Fruit fly (Drosophila melanogaster): ENCODE results near the gene CG10254.

The CG10254 gene

DNA sequence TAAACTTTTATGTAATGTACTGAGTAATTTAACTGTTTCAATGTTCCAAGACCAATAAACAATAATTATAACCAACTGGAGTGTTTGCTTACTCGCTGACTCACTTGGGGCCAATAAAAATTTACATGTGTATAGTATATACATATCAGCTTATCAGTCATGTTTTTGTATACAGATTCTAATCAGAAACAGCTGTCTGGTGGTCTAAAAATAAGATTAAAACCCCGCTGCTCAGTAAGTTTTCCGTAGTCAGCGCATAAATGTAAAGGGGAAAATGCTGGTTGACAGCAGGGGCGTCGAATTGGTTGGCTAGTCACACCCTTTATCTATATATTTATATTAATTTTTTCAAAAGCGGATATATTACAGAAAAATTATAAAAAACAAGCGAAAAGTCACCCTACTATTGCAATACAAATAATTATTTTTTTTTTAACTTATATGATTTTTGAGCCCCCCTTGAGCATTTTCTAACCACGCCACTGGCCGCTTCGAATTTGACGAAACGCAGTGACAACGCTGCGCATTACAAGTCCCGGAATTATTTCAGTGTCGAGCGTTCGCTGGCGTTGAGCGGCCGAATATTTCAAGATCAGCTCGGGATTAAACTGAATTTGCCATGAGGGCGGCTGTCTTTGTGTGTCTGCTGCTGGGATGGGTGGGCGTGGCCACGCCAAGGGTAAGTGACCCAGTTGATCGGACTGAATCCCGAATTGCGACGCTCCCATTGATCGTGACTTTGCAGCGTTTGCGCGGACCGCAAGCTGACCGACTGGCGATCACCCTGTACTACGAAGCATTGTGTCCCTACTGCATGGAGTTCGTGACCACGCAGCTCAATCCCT is 16.2 kb downstream of the CG10254 start, which contains the start of gene GILT2 (continued):
- TF ChIP-seq topi (GFP tag; optimal IDR thresholded peaks at IDR 0.05) = peak; percentile 89
- TF ChIP-seq Lpt (GFP tag; optimal IDR thresholded peaks at IDR 0.05) = peak; percentile 42
- TF ChIP-seq CG6163 (GFP tag; IDR thresholded peaks at IDR 0.05) = peak; percentile 88
- TF ChIP-seq CG4318 (GFP tag; optimal IDR thresholded peaks at IDR 0.05) = no peak
- peak; percentile 63 for TF ChIP-seq Ets96B (tag; optimal IDR thresholded peaks at IDR 0.05)
- peak; percentile 78 for TF ChIP-seq CG6854 (GFP tag; optimal IDR thresholded peaks at IDR 0.05)
- TF ChIP-seq svp (GFP tag) = peak; percentile 93
- TF ChIP-seq esn (GFP tag; optimal IDR thresholded peaks at IDR 0.05) = peak; percentile 91
- TF ChIP-seq CG9139 (GFP tag; optimal IDR thresholded peaks at IDR 0.05) = peak; percentile 30
- TF ChIP-seq Hr4 (GFP tag; optimal IDR thresholded peaks at IDR 0.05) = peak; percentile 66
- TF ChIP-seq Gug (GFP tag; IDR thresholded peaks at IDR 0.05) = peak; percentile 29; the same call in 1 of the 2 replicates
- peak; percentile 86 for TF ChIP-seq Smox (GFP tag; optimal IDR thresholded peaks at IDR 0.05)
- TF ChIP-seq Eip78C (GFP tag) = peak; percentile 89
- peak; percentile 4 for TF ChIP-seq dac (GFP tag; optimal IDR thresholded peaks at IDR 0.05)
- peak; percentile 68 for TF ChIP-seq Blimp-1 (GFP tag; optimal IDR thresholded peaks at IDR 0.05)
- peak; percentile 88 for TF ChIP-seq cyc (GFP tag; optimal IDR thresholded peaks at IDR 0.05)
- TF ChIP-seq CG32006 (GFP tag; optimal IDR thresholded peaks at IDR 0.05) = peak; percentile 74
- peak; percentile 11 for TF ChIP-seq CG1621 (tag; optimal IDR thresholded peaks at IDR 0.05)
- peak; percentile 78 for TF ChIP-seq achi (GFP tag; optimal IDR thresholded peaks at IDR 0.05)
- no peak for TF ChIP-seq CG11294 (GFP tag; IDR thresholded peaks at IDR 0.05)
- no peak for TF ChIP-seq CG6276 (GFP tag; optimal IDR thresholded peaks at IDR 0.05)
- peak; percentile 67 for TF ChIP-seq Sox15 (GFP tag; optimal IDR thresholded peaks at IDR 0.05)
- peak; percentile 82 for TF ChIP-seq CG3919 (GFP tag; optimal IDR thresholded peaks at IDR 0.05)
- TF ChIP-seq Hr38 (GFP tag; optimal IDR thresholded peaks at IDR 0.05) = no peak
- TF ChIP-seq Ets21C (GFP tag; optimal IDR thresholded peaks at IDR 0.05) = peak; percentile 57
- TF ChIP-seq Sox14 (GFP tag; optimal IDR thresholded peaks at IDR 0.05) = peak; percentile 71
- TF ChIP-seq lz (GFP tag; optimal IDR thresholded peaks at IDR 0.05) = peak; percentile 83
- peak; percentile 60 to 73 for TF ChIP-seq ss (GFP tag; optimal IDR thresholded peaks at IDR 0.05)
- TF ChIP-seq Sox102F (GFP tag; optimal IDR thresholded peaks at IDR 0.05) = peak; percentile 89
- TF ChIP-seq OdsH (GFP tag; optimal IDR thresholded peaks at IDR 0.05) = peak; percentile 80
- TF ChIP-seq vri (GFP tag; optimal IDR thresholded peaks at IDR 0.05) = peak; percentile 85
- peak; percentile 62 for TF ChIP-seq CG16779 (tag; optimal IDR thresholded peaks at IDR 0.05)
- peak; percentile 71 for TF ChIP-seq CG7368 (GFP tag; optimal IDR thresholded peaks at IDR 0.05)

DNA sequence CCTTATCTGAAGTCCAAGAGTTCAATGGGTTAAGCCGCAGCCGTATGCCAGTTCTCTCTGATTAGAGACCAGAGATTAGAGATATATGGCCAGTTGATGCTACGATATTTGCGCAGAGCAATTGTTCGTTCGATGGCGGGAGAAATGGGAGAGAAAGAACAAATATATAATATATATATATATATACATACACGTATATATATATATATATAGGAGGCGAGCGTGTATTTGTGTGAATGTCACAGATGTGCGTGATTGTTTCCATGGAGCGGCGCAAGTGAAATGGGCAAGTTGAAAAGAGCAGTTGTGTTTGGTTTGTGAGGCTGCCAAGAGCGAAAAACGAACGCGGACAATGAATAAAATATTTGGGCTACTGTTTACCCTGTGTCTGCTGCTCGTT is 17.7 kb downstream of the CG10254 start, which contains the start of gene GILT3:
TSS of gene GILT3 (plus strand) at position 301 of the 400 bp plus-strand sequence.
- TF ChIP-seq cyc (GFP tag; optimal IDR thresholded peaks at IDR 0.05) (no peak), svp (GFP tag) (peak; percentile 13), fkh (GFP tag; optimal IDR thresholded peaks at IDR 0.05) (peak; percentile 22), CG15336 (GFP tag; IDR thresholded peaks at IDR 0.05) (0 out of 2 replicates have a peak, but pooled peaks have one; percentile 9)

DNA sequence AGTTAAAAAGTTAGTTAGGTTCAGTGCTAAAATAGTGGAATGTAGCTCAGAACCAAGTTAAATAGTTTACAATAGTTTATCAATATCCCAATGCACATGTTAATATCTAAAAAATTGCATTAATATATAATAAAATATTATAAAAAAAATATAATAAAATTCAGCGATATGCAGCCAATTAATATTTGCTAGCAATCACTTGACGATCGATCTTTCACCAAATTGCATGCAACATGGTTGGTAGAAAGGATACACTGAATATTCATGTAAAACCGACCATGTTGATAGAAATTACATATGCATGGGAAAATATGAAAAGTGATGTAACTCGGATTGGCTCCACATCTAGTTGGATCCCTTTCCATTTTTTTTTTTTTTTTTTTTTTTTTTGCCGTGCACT is 19.1 kb downstream of the CG10254 start:
- TF ChIP-seq achi (GFP tag; optimal IDR thresholded peaks at IDR 0.05) = peak; percentile 33
- TF ChIP-seq CG10631 (GFP tag; optimal IDR thresholded peaks at IDR 0.05) = peak; percentile 36
- TF ChIP-seq OdsH (GFP tag; optimal IDR thresholded peaks at IDR 0.05) = peak; percentile 26
- peak; percentile 7 for TF ChIP-seq Eip75B (GFP tag; optimal IDR thresholded peaks at IDR 0.05)
- TF ChIP-seq Sox102F (GFP tag; optimal IDR thresholded peaks at IDR 0.05) = no peak
- TF ChIP-seq CG3919 (GFP tag; optimal IDR thresholded peaks at IDR 0.05) = peak; percentile 42
- peak; percentile 10 for TF ChIP-seq CG11762 (GFP tag; optimal IDR thresholded peaks at IDR 0.05; ENCODE audit: insufficient read depth)
- TF ChIP-seq CG8319 (GFP tag; optimal IDR thresholded peaks at IDR 0.05) = no peak
- TF ChIP-seq Eip93F (GFP tag; optimal IDR thresholded peaks at IDR 0.05) = no peak
- no peak for TF ChIP-seq svp (GFP tag)
- TF ChIP-seq CG15336 (GFP tag; IDR thresholded peaks at IDR 0.05) = no peak; the same call in 1 of the 2 replicates
- no peak for TF ChIP-seq Lpt (GFP tag; optimal IDR thresholded peaks at IDR 0.05)
- TF ChIP-seq CG4318 (GFP tag; optimal IDR thresholded peaks at IDR 0.05) = peak; percentile 47
- peak; percentile 18 for TF ChIP-seq dac (GFP tag; optimal IDR thresholded peaks at IDR 0.05)
- TF ChIP-seq cyc (GFP tag; optimal IDR thresholded peaks at IDR 0.05) = peak; percentile 8
- TF ChIP-seq fd59A (GFP tag; optimal IDR thresholded peaks at IDR 0.05) = no peak
- no peak for TF ChIP-seq Ets21C (GFP tag; optimal IDR thresholded peaks at IDR 0.05)
- TF ChIP-seq Hr4 (GFP tag; optimal IDR thresholded peaks at IDR 0.05) = peak; percentile 20
- TF ChIP-seq lz (GFP tag; optimal IDR thresholded peaks at IDR 0.05) = no peak
- peak; percentile 78 for TF ChIP-seq Eip78C (GFP tag)
- peak; percentile 74 for TF ChIP-seq CG32006 (GFP tag; optimal IDR thresholded peaks at IDR 0.05)
- TF ChIP-seq CG6276 (GFP tag; optimal IDR thresholded peaks at IDR 0.05) = peak; percentile 24
- TF ChIP-seq CG34406 (GFP tag; optimal IDR thresholded peaks at IDR 0.05) = peak; percentile 34

Data from whole organism, prepupa.